Worm (Caenorhabditis elegans): ENCODE measurements around the gene C15F1.5.

Gene C15F1.5

ce11 chrII:6926488-6926887, 43.9 kb downstream of the C15F1.5 start (continued):
- TF ChIP-seq aly-2 (tag; optimal IDR thresholded peaks at IDR 0.05) (no peak), nhr-237 (tag; optimal IDR thresholded peaks at IDR 0.05) (no peak), sma-9 (GFP tag; optimal IDR thresholded peaks at IDR 0.05) (peak; percentile 80), sma-9 (tag; optimal IDR thresholded peaks at IDR 0.05) (no peak), egl-27 (tag; optimal IDR thresholded peaks at IDR 0.05) (peak; percentile 65), crh-2 (tag; optimal IDR thresholded peaks at IDR 0.05) (peak; percentile 86), C34F6.9 (tag; optimal IDR thresholded peaks at IDR 0.05) (peak; percentile 77), nhr-11 (tag; optimal IDR thresholded peaks at IDR 0.05) (no peak), R02D3.7 (tag; optimal IDR thresholded peaks at IDR 0.05) (no peak), elt-3 (tag; optimal IDR thresholded peaks at IDR 0.05) (no peak), nhr-25 (tag; optimal IDR thresholded peaks at IDR 0.05) (peak; percentile 60), Y55F3AM.14 (GFP tag; optimal IDR thresholded peaks at IDR 0.05) (peak; percentile 60), dmd-4 (tag; optimal IDR thresholded peaks at IDR 0.05) (no peak), gmeb-1 (tag; optimal IDR thresholded peaks at IDR 0.05) (peak; percentile 47)

DNA sequence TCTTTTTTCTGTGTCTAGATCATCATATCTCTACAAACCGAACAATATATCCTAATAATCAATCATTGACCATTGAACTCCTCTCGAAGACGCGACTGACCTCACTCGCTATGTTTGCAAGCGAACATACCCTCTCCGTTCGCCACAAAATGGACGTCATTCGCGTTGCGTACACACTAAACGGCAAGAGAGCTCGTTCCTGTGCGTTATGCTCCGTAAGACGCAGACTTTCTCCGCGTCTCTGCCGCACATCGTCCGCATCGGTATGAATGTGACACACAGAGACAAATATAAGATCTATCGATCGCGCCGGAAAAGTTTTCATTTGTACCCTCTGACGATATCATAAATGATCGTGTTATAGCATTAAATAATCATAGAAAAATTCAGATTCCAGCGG, 44.4 kb downstream of the C15F1.5 start:
- TF ChIP-seq zag-1 (tag; optimal IDR thresholded peaks at IDR 0.05) = no peak
- TF ChIP-seq nhr-6 (tag; optimal IDR thresholded peaks at IDR 0.05) = no peak
- no peak for TF ChIP-seq elt-1 (tag; optimal IDR thresholded peaks at IDR 0.05)
- no peak for TF ChIP-seq ceh-16 (tag; optimal IDR thresholded peaks at IDR 0.05)
- TF ChIP-seq ama-1 (optimal IDR thresholded peaks at IDR 0.05) = no peak
- TF ChIP-seq lin-11 (tag; optimal IDR thresholded peaks at IDR 0.05) = no peak
- TF ChIP-seq C34F6.9 (tag; optimal IDR thresholded peaks at IDR 0.05) = no peak
- no peak for TF ChIP-seq egl-27 (tag; optimal IDR thresholded peaks at IDR 0.05)

- TF ChIP-seq dmd-4 (tag; optimal IDR thresholded peaks at IDR 0.05) (no peak), blmp-1 (tag; optimal IDR thresholded peaks at IDR 0.05; ENCODE audit: insufficient read depth) (no peak), nhr-77 (tag; optimal IDR thresholded peaks at IDR 0.05) (no peak), aly-2 (tag; optimal IDR thresholded peaks at IDR 0.05) (no peak), nhr-23 (tag; optimal IDR thresholded peaks at IDR 0.05) (no peak), unc-39 (tag; optimal IDR thresholded peaks at IDR 0.05) (no peak), peb-1 (tag; optimal IDR thresholded peaks at IDR 0.05) (no peak), sma-9 (GFP tag; optimal IDR thresholded peaks at IDR 0.05) (no peak), sma-9 (tag; optimal IDR thresholded peaks at IDR 0.05) (no peak), nhr-10 (tag; optimal IDR thresholded peaks at IDR 0.05) (no peak)
Measured at ce11 chrII:6923792-6924191, 46.6 kb downstream of the C15F1.5 start.

ce11 chrII:6919363-6919851, 51.0 kb downstream of the C15F1.5 start, which contains the start of gene B0252.1:
TSS of gene B0252.1 (plus strand) at chrII:6919680.
- no peak for TF ChIP-seq zag-1 (tag; optimal IDR thresholded peaks at IDR 0.05)
- no peak for TF ChIP-seq elt-3 (tag; optimal IDR thresholded peaks at IDR 0.05)
- TF ChIP-seq alr-1 (tag; optimal IDR thresholded peaks at IDR 0.05) = no peak
- no peak for TF ChIP-seq unc-55 (GFP tag; optimal IDR thresholded peaks at IDR 0.05)
- no peak for TF ChIP-seq R02D3.7 (tag; optimal IDR thresholded peaks at IDR 0.05)
- peak; percentile 47 for TF ChIP-seq fos-1 (tag; optimal IDR thresholded peaks at IDR 0.05)
- TF ChIP-seq ceh-16 (tag; optimal IDR thresholded peaks at IDR 0.05) = no peak

DNA sequence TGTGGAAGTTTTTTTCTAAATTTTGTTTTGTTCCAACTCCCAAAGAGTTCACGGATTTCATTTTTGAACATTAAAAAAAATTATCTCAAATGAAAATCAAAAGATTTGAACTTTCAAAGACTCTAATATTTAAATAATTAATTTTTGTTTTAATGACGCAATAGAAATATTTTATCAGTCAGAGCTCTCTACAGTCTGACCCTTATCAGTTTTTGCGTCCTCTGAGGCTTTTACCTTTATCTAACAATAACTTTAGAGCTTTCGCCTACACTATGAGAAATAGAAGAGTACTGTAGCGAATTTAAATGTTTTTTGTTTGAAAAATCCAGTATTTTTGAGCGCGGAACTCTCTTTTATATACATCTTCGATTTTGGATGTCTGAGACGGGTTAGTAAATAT, 51.6 kb downstream of the C15F1.5 start, which contains the start of gene B0252.5:
B0252.5 (minus strand) TSS at position 17 of the 400 bp plus-strand sequence.
- peak; percentile 37 for TF ChIP-seq sma-9 (GFP tag; optimal IDR thresholded peaks at IDR 0.05)
- TF ChIP-seq sma-9 (tag; optimal IDR thresholded peaks at IDR 0.05) = no peak
- TF ChIP-seq mbf-1 (tag; optimal IDR thresholded peaks at IDR 0.05) = no peak
- TF ChIP-seq fos-1 (tag; optimal IDR thresholded peaks at IDR 0.05) = peak; percentile 53
- TF ChIP-seq gmeb-1 (tag; optimal IDR thresholded peaks at IDR 0.05) = no peak
